Fruit fly (Drosophila melanogaster): Measurements from ENCODE around the gene CG3847.

The CG3847 gene

DNA sequence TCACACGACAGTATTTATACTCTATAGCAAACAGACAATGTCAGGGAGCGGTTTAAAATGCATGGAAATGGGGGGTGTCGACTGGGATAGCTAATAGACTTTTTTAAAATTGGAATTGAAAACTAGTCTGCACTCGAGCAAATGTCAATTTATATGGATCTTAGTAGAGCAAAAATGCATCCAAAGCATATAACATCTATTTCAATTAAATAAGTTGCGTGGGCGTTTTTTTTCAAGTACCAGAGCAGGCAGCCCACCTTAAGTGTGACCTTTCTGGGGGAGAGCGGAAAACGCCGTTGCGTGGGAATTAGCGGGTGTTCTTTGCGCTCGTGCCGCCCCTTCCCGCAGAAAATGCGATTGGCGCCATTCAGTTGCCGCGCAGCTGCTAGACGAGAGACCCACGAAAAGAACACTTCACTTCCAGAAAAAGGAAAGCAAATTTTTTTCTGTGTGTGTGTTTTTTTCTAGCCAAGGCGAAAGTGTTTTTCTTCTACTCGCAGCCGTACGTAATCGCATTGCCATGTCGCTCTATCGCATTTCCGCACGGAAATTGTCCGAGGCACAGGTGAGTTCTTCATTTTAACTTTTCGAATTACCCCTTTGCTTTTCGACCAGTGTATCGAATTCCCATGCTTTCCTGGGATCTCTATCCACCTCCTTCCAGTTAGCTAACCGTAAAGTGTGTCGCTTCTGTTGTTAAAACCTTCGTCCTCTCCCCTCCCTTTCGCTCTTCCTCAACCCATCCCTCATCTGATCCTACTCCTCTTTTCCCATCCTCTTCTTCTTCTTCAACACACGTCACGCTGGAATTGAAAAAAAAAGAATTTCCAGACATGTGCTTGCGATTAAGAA is 5.2 kb downstream of the CG3847 start (continued):
- TF ChIP-seq repo (GFP tag; optimal IDR thresholded peaks at IDR 0.05) (peak; percentile 13), mirr (GFP tag; optimal IDR thresholded peaks at IDR 0.05) (peak; percentile 6), amos (GFP tag; IDR thresholded peaks at IDR 0.05; ENCODE audit: partially characterized antibody) (peak; percentile 47; the same call in 1 of the 2 replicates), p53 (GFP tag; optimal IDR thresholded peaks at IDR 0.05) (no peak), CG8924 (tag; optimal IDR thresholded peaks at IDR 0.05) (peak; percentile 15), chm (GFP tag; IDR thresholded peaks at IDR 0.05) (peak; percentile 57; the same call in 1 of the 2 replicates), CG8765 (GFP tag; IDR thresholded peaks at IDR 0.05) (no peak), Lhr (GFP tag; optimal IDR thresholded peaks at IDR 0.05) (peak; percentile 44), CG12071 (GFP tag; optimal IDR thresholded peaks at IDR 0.05) (no peak), CG10147 (GFP tag; optimal IDR thresholded peaks at IDR 0.05) (no peak), CG10209 (GFP tag; optimal IDR thresholded peaks at IDR 0.05) (peak; percentile 9), CG12299 (tag; optimal IDR thresholded peaks at IDR 0.05) (no peak), lola (GFP tag; optimal IDR thresholded peaks at IDR 0.05) (no peak), CG13424 (tag; optimal IDR thresholded peaks at IDR 0.05) (no peak), lab (GFP tag; optimal IDR thresholded peaks at IDR 0.05) (peak; percentile 74), sqz (GFP tag; optimal IDR thresholded peaks at IDR 0.05) (peak; percentile 62), ssp (GFP tag; IDR thresholded peaks at IDR 0.05) (no peak), Side (GFP tag; optimal IDR thresholded peaks at IDR 0.05) (peak; percentile 24), D19B (GFP tag; optimal IDR thresholded peaks at IDR 0.05) (no peak), BEAF-32 (GFP tag; optimal IDR thresholded peaks at IDR 0.05) (peak; percentile 56), CG17829 (tag; optimal IDR thresholded peaks at IDR 0.05) (peak; percentile 1), CG17385 (GFP tag; optimal IDR thresholded peaks at IDR 0.05) (peak; percentile 85), prd (optimal IDR thresholded peaks at IDR 0.05) (no peak), prd (GFP tag; IDR thresholded peaks at IDR 0.05) (no peak), CG15011 (GFP tag; optimal IDR thresholded peaks at IDR 0.05) (peak; percentile 10), sr (GFP tag; IDR thresholded peaks at IDR 0.05) (peak; percentile 84), CG6765 (GFP tag; optimal IDR thresholded peaks at IDR 0.05) (peak; percentile 15), unc-4 (GFP tag; IDR thresholded peaks at IDR 0.05; ENCODE audit: partially characterized antibody) (peak; percentile 40; the same call in 1 of the 2 replicates), dm (GFP tag; optimal IDR thresholded peaks at IDR 0.05) (peak; percentile 52), CG31224 (GFP tag; IDR thresholded peaks at IDR 0.05) (no peak), lilli (GFP tag; optimal IDR thresholded peaks at IDR 0.05) (peak; percentile 57), ewg (GFP tag; optimal IDR thresholded peaks at IDR 0.05) (peak; percentile 57), Abd-B (GFP tag; optimal IDR thresholded peaks at IDR 0.05) (peak; percentile 3), E2f2 (GFP tag; IDR thresholded peaks at IDR 0.05) (peak; percentile 89), stwl (tag; optimal IDR thresholded peaks at IDR 0.05) (peak; percentile 60), CG4617 (GFP tag; optimal IDR thresholded peaks at IDR 0.05; ENCODE audit: borderline replicate concordance) (peak; percentile 9), Blimp-1 (GFP tag; optimal IDR thresholded peaks at IDR 0.05) (peak; percentile 66), Atf-2 (GFP tag; optimal IDR thresholded peaks at IDR 0.05) (no peak), ken (GFP tag; IDR thresholded peaks at IDR 0.05) (0 out of 3 replicates have a peak, but pooled peaks have one; percentile 39), Mrtf (GFP tag; IDR thresholded peaks at IDR 0.05) (no peak), CG18764 (GFP tag; optimal IDR thresholded peaks at IDR 0.05) (no peak), grn (GFP tag; optimal IDR thresholded peaks at IDR 0.05) (no peak), Nf-YC (tag; optimal IDR thresholded peaks at IDR 0.05) (peak; percentile 10), CG3847 (GFP tag; IDR thresholded peaks at IDR 0.05) (peak; percentile 84), knrl (GFP tag; IDR thresholded peaks at IDR 0.05; ENCODE audit: partially characterized antibody) (peak; percentile 34; the same call in 1 of the 3 replicates), dysf (GFP tag; IDR thresholded peaks at IDR 0.05) (0 out of 3 replicates have a peak, but pooled peaks have one; percentile 20), CG18011 (GFP tag; optimal IDR thresholded peaks at IDR 0.05) (peak; percentile 98), CG9876 (GFP tag; optimal IDR thresholded peaks at IDR 0.05) (no peak)
